Worm (Caenorhabditis elegans) whole organism, L2 larva: ENCODE results near the gene srsx-31.

Source experiments
- ZK546.5 ChIP-seq: sonication (generic microtip); optimal IDR thresholded peaks from 2 replicates; lab custom pipeline; 2017; ENCODE audit warnings: missing biosample characterization, missing genetic modification characterization
- crh-2 ChIP-seq: sonication (generic microtip); optimal IDR thresholded peaks from 2 replicates; lab custom pipeline; 2017; ENCODE audit warnings: missing biosample characterization, missing genetic modification characterization
- lin-39 ChIP-seq: fragments of 150-350 bp; optimal IDR thresholded peaks from 2 replicates; lab custom pipeline; 2014; ENCODE audit warnings: missing biosample characterization, missing genetic modification reagents, missing genetic modification characterization
- nhr-10 ChIP-seq: sonication (generic microtip); optimal IDR thresholded peaks from 2 replicates; lab custom pipeline; 2017; ENCODE audit warnings: missing biosample characterization, missing genetic modification characterization
- ztf-4 ChIP-seq: fragments of 150-350 bp; optimal IDR thresholded peaks from 2 replicates; lab custom pipeline; 2014; ENCODE audit warnings: missing biosample characterization, missing genetic modification characterization

DNA sequence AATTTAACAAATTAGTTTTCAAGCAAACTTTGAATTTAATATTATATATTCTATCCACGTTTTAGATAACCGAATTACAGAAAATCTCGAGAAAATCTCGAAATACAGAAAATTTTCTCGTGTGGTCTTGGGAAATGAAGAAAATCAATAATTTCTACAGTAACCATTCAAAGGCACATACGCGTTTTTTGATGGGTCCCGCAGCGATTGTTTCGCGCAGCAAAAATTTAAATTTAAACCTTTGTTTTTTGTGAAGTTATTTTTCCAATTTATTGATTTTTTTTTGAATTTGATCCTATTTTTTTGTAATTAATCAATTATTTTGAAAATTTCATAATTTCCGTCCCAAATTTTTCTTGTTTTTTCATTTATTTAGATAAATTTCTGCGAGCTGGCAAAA is 24.7 kb upstream of the srsx-31 start:
- TF ChIP-seq crh-2 (tag; lab: Kevin White, UChicago), result no peak
- no peak for TF ChIP-seq ZK546.5 (tag; lab: Kevin White, UChicago)
- no peak for TF ChIP-seq nhr-10
- no peak for TF ChIP-seq lin-39 (tag; lab: Kevin White, UChicago)
- TF ChIP-seq ztf-4, result no peak
